Worm (Caenorhabditis elegans) whole organism, L3 larva: Measurements from ENCODE around the gene ZK185.2.

Source experiments
- R02D3.7 ChIP-seq: fragments of 150-350 bp; optimal IDR thresholded peaks from 2 replicates; lab custom pipeline; 2014; ENCODE audit warnings: missing biosample characterization, missing genetic modification characterization
- ZK546.5 ChIP-seq: sonication (generic microtip); optimal IDR thresholded peaks from 2 replicates; lab custom pipeline; 2017; ENCODE audit warnings: missing biosample characterization, missing genetic modification characterization
- aly-2 ChIP-seq: fragments of 150-350 bp; optimal IDR thresholded peaks from 2 replicates; lab custom pipeline; 2014; ENCODE audit warnings: missing biosample characterization, missing genetic modification characterization
- ama-1 ChIP-seq: fragments of 150-350 bp; optimal IDR thresholded peaks from 2 replicates; lab custom pipeline; 2018
- ceh-16 ChIP-seq: sonication (generic microtip); optimal IDR thresholded peaks from 2 replicates; lab custom pipeline; 2017; ENCODE audit warnings: missing biosample characterization, missing genetic modification characterization
- ceh-28 ChIP-seq: fragments of 150-350 bp; optimal IDR thresholded peaks from 2 replicates; lab custom pipeline; 2014; ENCODE audit warnings: missing biosample characterization, missing genetic modification reagents, missing genetic modification characterization
- daf-12 ChIP-seq: fragments of 150-350 bp; optimal IDR thresholded peaks from 2 replicates; lab custom pipeline; 2014; ENCODE audit warnings: missing biosample characterization, missing genetic modification reagents, missing genetic modification characterization
- egl-5 ChIP-seq: fragments of 150-350 bp; optimal IDR thresholded peaks from 2 replicates; lab custom pipeline; 2017; ENCODE audit warnings: missing biosample characterization, missing genetic modification reagents, missing genetic modification characterization, inconsistent platforms
- elt-2 ChIP-seq: sonication (generic microtip); optimal IDR thresholded peaks from 2 replicates; lab custom pipeline; 2016; ENCODE audit warnings: missing genetic modification reagents, mild to moderate bottlenecking, missing genetic modification characterization, missing compliant biosample characterization
- elt-3 ChIP-seq, 3 experiments: fragments of 150-350 bp in 1 of 3; sonication (generic microtip) in 2 of 3; optimal IDR thresholded peaks; 2 replicates in 2 of 3; 4 replicates in 1 of 3; lab custom pipeline; 2014 to 2017; ENCODE audit warnings: missing biosample characterization in 3 of 3, missing genetic modification characterization in 3 of 3
- fkh-10 ChIP-seq: sonication (generic microtip); optimal IDR thresholded peaks from 2 replicates; lab custom pipeline; 2017; ENCODE audit warnings: missing biosample characterization, missing genetic modification reagents, missing genetic modification characterization
- jun-1 ChIP-seq: fragments of 150-350 bp; optimal IDR thresholded peaks from 2 replicates; lab custom pipeline; 2014; ENCODE audit warnings: missing biosample characterization, missing genetic modification reagents, missing genetic modification characterization
- lin-15B ChIP-seq: fragments of 150-350 bp; optimal IDR thresholded peaks from 2 replicates; lab custom pipeline; 2014; ENCODE audit warnings: missing biosample characterization, missing genetic modification characterization
- lin-39 ChIP-seq: fragments of 150-350 bp; optimal IDR thresholded peaks from 2 replicates; lab custom pipeline; 2018; ENCODE audit warnings: missing biosample characterization, missing genetic modification reagents, missing genetic modification characterization
- lsy-12 ChIP-seq: sonication (generic microtip); optimal IDR thresholded peaks from 2 replicates; lab custom pipeline; 2016; ENCODE audit warnings: mild to moderate bottlenecking, missing genetic modification characterization, missing compliant biosample characterization
- mml-1 ChIP-seq: fragments of 150-350 bp; sonication (generic microtip); optimal IDR thresholded peaks from 3 replicates; lab custom pipeline; 2014; ENCODE audit warnings: missing biosample characterization, missing genetic modification characterization
- nfya-1 ChIP-seq: sonication (generic microtip); optimal IDR thresholded peaks from 2 replicates; lab custom pipeline; 2017; ENCODE audit warnings: missing genetic modification characterization, mild to moderate bottlenecking, missing compliant biosample characterization, antibody characterized with exemption, moderate library complexity; ENCODE audit not compliant: insufficient read depth
- nhr-12 ChIP-seq: fragments of 150-350 bp; optimal IDR thresholded peaks from 2 replicates; lab custom pipeline; 2014; ENCODE audit warnings: missing biosample characterization, missing genetic modification characterization
- nhr-23 ChIP-seq: fragments of 150-350 bp; optimal IDR thresholded peaks from 2 replicates; lab custom pipeline; 2014; ENCODE audit warnings: missing biosample characterization, missing genetic modification reagents, missing genetic modification characterization
- nhr-28 ChIP-seq: fragments of 150-350 bp; optimal IDR thresholded peaks from 2 replicates; lab custom pipeline; 2014; ENCODE audit warnings: missing biosample characterization, missing genetic modification characterization
- nhr-43 ChIP-seq: sonication (generic microtip); optimal IDR thresholded peaks from 2 replicates; lab custom pipeline; 2016; ENCODE audit warnings: mild to moderate bottlenecking, missing genetic modification characterization, missing compliant biosample characterization; ENCODE audit not compliant: poor library complexity, severe bottlenecking
- nhr-76 ChIP-seq: fragments of 150-350 bp; sonication (generic microtip); optimal IDR thresholded peaks from 5 replicates; lab custom pipeline; 2014; ENCODE audit warnings: missing biosample characterization, missing genetic modification characterization
- pqm-1 ChIP-seq: fragments of 150-350 bp; optimal IDR thresholded peaks from 2 replicates; lab custom pipeline; 2017; ENCODE audit warnings: missing biosample characterization, missing genetic modification characterization, inconsistent platforms
- sea-2 ChIP-seq: fragments of 150-350 bp; sonication (generic microtip); optimal IDR thresholded peaks from 4 replicates; lab custom pipeline; 2014; ENCODE audit warnings: missing biosample characterization, missing genetic modification reagents, missing genetic modification characterization
- skn-1 ChIP-seq: fragments of 150-350 bp; optimal IDR thresholded peaks from 2 replicates; lab custom pipeline; 2014; ENCODE audit warnings: missing biosample characterization, missing genetic modification characterization
- snpc-4 ChIP-seq: fragments of 150-350 bp; optimal IDR thresholded peaks from 2 replicates; lab custom pipeline; 2014; ENCODE audit warnings: missing biosample characterization, missing genetic modification characterization
- tbx-2 ChIP-seq: sonication (generic microtip); optimal IDR thresholded peaks from 2 replicates; lab custom pipeline; 2016; ENCODE audit warnings: mild to moderate bottlenecking, missing genetic modification characterization, missing compliant biosample characterization
- unc-39 ChIP-seq: sonication (generic microtip); optimal IDR thresholded peaks from 4 replicates; lab custom pipeline; 2017; ENCODE audit warnings: missing biosample characterization, missing genetic modification characterization
- ztf-11 ChIP-seq: fragments of 150-350 bp; optimal IDR thresholded peaks from 2 replicates; lab custom pipeline; 2014; ENCODE audit warnings: missing biosample characterization, missing genetic modification characterization

The ZK185.2 gene

ce11 chrIV:4564541-4564940, 28.2 kb downstream of the ZK185.2 start:
- TF ChIP-seq R02D3.7 (tag; lab: Kevin White, UChicago) (no peak), ZK546.5 (no peak), nfya-1 (tag; lab: Kevin White, UChicago) (no peak), unc-39 (tag; lab: Kevin White, UChicago) (no peak), pqm-1 (tag; lab: Kevin White, UChicago) (no peak), nhr-28 (no peak), jun-1 (no peak), nhr-23 (tag; lab: Kevin White, UChicago) (no peak), nhr-76 (tag; lab: Kevin White, UChicago) (no peak), aly-2 (tag; lab: Kevin White, UChicago) (no peak), sea-2 (GFP tag; lab: Kevin White, UChicago) (no peak), mml-1 (no peak), daf-12 (no peak), ceh-28 (no peak), egl-5 (tag; lab: Kevin White, UChicago) (no peak), nhr-12 (tag; lab: Kevin White, UChicago) (no peak), tbx-2 (tag; lab: Kevin White, UChicago) (no peak), nhr-43 (tag; lab: Kevin White, UChicago) (no peak), elt-2 (tag; lab: Kevin White, UChicago) (no peak)

- no peak for TF ChIP-seq nhr-43 (tag; lab: Kevin White, UChicago)
- TF ChIP-seq skn-1 (tag; lab: Kevin White, UChicago): no peak
- no peak for TF ChIP-seq nhr-23 (tag; lab: Kevin White, UChicago)
- TF ChIP-seq sea-2 (GFP tag; lab: Kevin White, UChicago): no peak
- TF ChIP-seq, all 47 proteins: peak for 0
These were observed 29.5 kb downstream of the ZK185.2 start for ce11 chrIV:4565882-4566281.

ce11 chrIV:4567343-4567742, 31.0 kb downstream of the ZK185.2 start, which contains the start of gene F28E10.4:
F28E10.4 (minus strand) TSS chrIV:4567443.
- TF ChIP-seq ama-1 (lab: Kevin White, UChicago) (no peak), aly-2 (tag; lab: Kevin White, UChicago) (no peak), ztf-11 (tag; lab: Kevin White, UChicago) (no peak), egl-5 (tag; lab: Kevin White, UChicago) (no peak), nhr-28 (no peak), lin-39 (tag; lab: Kevin White, UChicago) (no peak), ceh-16 (no peak), snpc-4 (tag; lab: Kevin White, UChicago) (no peak), nhr-76 (tag; lab: Kevin White, UChicago) (no peak), nhr-23 (tag; lab: Kevin White, UChicago) (no peak), lsy-12 (no peak), mml-1 (no peak), nhr-43 (tag; lab: Kevin White, UChicago) (no peak), elt-3 (tag; optimal IDR thresholded peaks at IDR 0.05; lab: Kevin White, UChicago) (no peak)

ce11 chrIV:4568402-4568891, 32.1 kb downstream of the ZK185.2 start, which contains the start of gene F28E10.1:
F28E10.1 (plus strand) TSS chrIV:4568841.
- TF ChIP-seq jun-1 (no peak), lin-39 (tag; lab: Kevin White, UChicago) (peak; percentile 1), fkh-10 (GFP tag; lab: Kevin White, UChicago) (peak; percentile 73), ama-1 (lab: Kevin White, UChicago) (no peak), snpc-4 (tag; lab: Kevin White, UChicago) (no peak)

- TF ChIP-seq nfya-1 (tag; lab: Kevin White, UChicago) (peak; percentile 11), fkh-10 (GFP tag; lab: Kevin White, UChicago) (peak; percentile 63), elt-2 (tag; lab: Kevin White, UChicago) (no peak)
These were observed 34.3 kb downstream of the ZK185.2 start for ce11 chrIV:4570599-4570998.

ce11 chrIV:4574051-4574450, 37.7 kb downstream of the ZK185.2 start:
- TF ChIP-seq ceh-28 (no peak), snpc-4 (tag; lab: Kevin White, UChicago) (no peak), jun-1 (no peak), nfya-1 (tag; lab: Kevin White, UChicago) (peak; percentile 21), nhr-28 (no peak), aly-2 (tag; lab: Kevin White, UChicago) (no peak), sea-2 (GFP tag; lab: Kevin White, UChicago) (no peak), lin-15B (tag; lab: Kevin White, UChicago) (no peak)
